Fruit fly (Drosophila melanogaster) whole organism, embryonic: ENCODE measurements around the gene Ser12.

ENCODE experiments used
- Atf-2 ChIP-seq: fragments of 200-800 bp; sonication (Bioruptor generic); optimal IDR thresholded peaks from 2 replicates; lab custom pipeline; 2016; ENCODE audit warnings: missing biosample characterization, missing genetic modification characterization
- BtbVII ChIP-seq: fragments of 200-800 bp; sonication (Bioruptor generic); optimal IDR thresholded peaks from 3 replicates; lab custom pipeline; 2017; ENCODE audit warnings: missing biosample characterization, mild to moderate bottlenecking, missing genetic modification characterization
- CG1024 ChIP-seq: fragments of 200-800 bp; sonication (Bioruptor generic); IDR thresholded peaks from 2 replicates; pipeline ENCODE4 v1.3.6; 2022; ENCODE audit warnings: missing biosample characterization, missing genetic modification characterization
- CG10366 ChIP-seq: fragments of 200-800 bp; sonication (Bioruptor generic); IDR thresholded peaks from 2 replicates; pipeline ENCODE4 v1.3.6; 2022; ENCODE audit warnings: missing biosample characterization, missing genetic modification characterization
- CG10543 ChIP-seq: fragments of 200-800 bp; sonication (Bioruptor generic); optimal IDR thresholded peaks from 3 replicates; lab custom pipeline; 2017; ENCODE audit warnings: missing biosample characterization, mild to moderate bottlenecking, missing genetic modification characterization, moderate library complexity
- CG10979 ChIP-seq: fragments of 200-800 bp; sonication (Bioruptor generic); optimal IDR thresholded peaks from 2 replicates; lab custom pipeline; 2018; ENCODE audit warnings: missing biosample characterization, mild to moderate bottlenecking, missing genetic modification characterization, moderate library complexity
- CG11247 ChIP-seq: fragments of 200-800 bp; sonication (Bioruptor generic); IDR thresholded peaks from 2 replicates; pipeline ENCODE4 v1.3.6; 2022; ENCODE audit warnings: missing biosample characterization, missing genetic modification characterization
- CG11504 ChIP-seq: fragments of 200-800 bp; sonication (Bioruptor generic); optimal IDR thresholded peaks from 3 replicates; lab custom pipeline; 2019; ENCODE audit warnings: missing biosample characterization, mild to moderate bottlenecking, missing genetic modification characterization, moderate library complexity
- CG11695 ChIP-seq: fragments of 200-800 bp; sonication (Bioruptor generic); IDR thresholded peaks from 3 replicates; pipeline ENCODE4 v1.3.6; 2022; ENCODE audit warnings: missing biosample characterization, missing genetic modification characterization
- CG11696 ChIP-seq: fragments of 200-800 bp; sonication (Bioruptor generic); IDR thresholded peaks from 2 replicates; pipeline ENCODE4 v1.3.6; 2022; ENCODE audit warnings: missing biosample characterization, missing genetic modification characterization
- CG1233 ChIP-seq: fragments of 200-800 bp; sonication (Bioruptor generic); optimal IDR thresholded peaks from 4 replicates; lab custom pipeline; 2018; ENCODE audit warnings: missing biosample characterization, mild to moderate bottlenecking, missing genetic modification characterization
- CG13123 ChIP-seq: fragments of 200-800 bp; sonication (Bioruptor generic); optimal IDR thresholded peaks from 2 replicates; lab custom pipeline; 2016; ENCODE audit warnings: missing biosample characterization, missing genetic modification characterization
- CG14014 ChIP-seq: fragments of 200-800 bp; sonication (Bioruptor generic); IDR thresholded peaks from 2 replicates; pipeline ENCODE4 v1.3.6; 2022; ENCODE audit warnings: missing biosample characterization, missing genetic modification characterization
- CG16813 ChIP-seq: fragments of 200-800 bp; sonication (Bioruptor generic); IDR thresholded peaks from 3 replicates; pipeline ENCODE4 v1.3.6; 2022; ENCODE audit warnings: missing biosample characterization, missing genetic modification characterization; ENCODE audit not compliant: partially characterized antibody
- CG16863 ChIP-seq: fragments of 200-800 bp; sonication (Bioruptor generic); optimal IDR thresholded peaks from 3 replicates; lab custom pipeline; 2016; ENCODE audit warnings: missing biosample characterization, missing genetic modification characterization
- CG1832 ChIP-seq: fragments of 200-800 bp; sonication (Bioruptor generic); optimal IDR thresholded peaks from 2 replicates; lab custom pipeline; 2017; ENCODE audit warnings: missing biosample characterization, mild to moderate bottlenecking, missing genetic modification characterization, inconsistent platforms
- CG18476 ChIP-seq: fragments of 200-800 bp; sonication (Bioruptor generic); optimal IDR thresholded peaks from 2 replicates; lab custom pipeline; 2016; ENCODE audit warnings: missing biosample characterization, mild to moderate bottlenecking, missing genetic modification characterization
- CG2678 ChIP-seq: fragments of 200-800 bp; sonication (Bioruptor generic); optimal IDR thresholded peaks from 3 replicates; lab custom pipeline; 2019; ENCODE audit warnings: missing biosample characterization, mild to moderate bottlenecking, missing genetic modification characterization, moderate library complexity
- CG3838 ChIP-seq: fragments of 200-800 bp; sonication (Bioruptor generic); optimal IDR thresholded peaks from 3 replicates; lab custom pipeline; 2016; ENCODE audit warnings: missing biosample characterization, missing genetic modification characterization
- CG5180 ChIP-seq: fragments of 200-800 bp; sonication (Bioruptor generic); optimal IDR thresholded peaks from 3 replicates; lab custom pipeline; 2017; ENCODE audit warnings: missing biosample characterization, missing genetic modification characterization, mild to moderate bottlenecking, moderate library complexity, missing genetic modification reagents
- CG5245 ChIP-seq: fragments of 200-800 bp; sonication (Bioruptor generic); optimal IDR thresholded peaks from 3 replicates; lab custom pipeline; 2016; ENCODE audit warnings: missing biosample characterization, missing genetic modification characterization
- CG7556 ChIP-seq: fragments of 200-800 bp; sonication (Bioruptor generic); optimal IDR thresholded peaks from 2 replicates; lab custom pipeline; 2017; ENCODE audit warnings: missing biosample characterization, mild to moderate bottlenecking, missing genetic modification characterization
- CG7745 ChIP-seq: fragments of 200-800 bp; sonication (Bioruptor generic); optimal IDR thresholded peaks from 2 replicates; lab custom pipeline; 2018; ENCODE audit warnings: missing biosample characterization, mild to moderate bottlenecking, missing genetic modification characterization, moderate library complexity
- CG7928 ChIP-seq: fragments of 200-800 bp; sonication (Bioruptor generic); optimal IDR thresholded peaks from 2 replicates; lab custom pipeline; 2017; ENCODE audit warnings: missing biosample characterization, mild to moderate bottlenecking, missing genetic modification characterization
- CG8281 ChIP-seq: fragments of 200-800 bp; sonication (Bioruptor generic); optimal IDR thresholded peaks from 2 replicates; lab custom pipeline; 2018; ENCODE audit warnings: missing biosample characterization, mild to moderate bottlenecking, missing genetic modification characterization, moderate library complexity
- HLH54F ChIP-seq: fragments of 200-800 bp; sonication (Bioruptor generic); optimal IDR thresholded peaks from 3 replicates; lab custom pipeline; 2016; ENCODE audit warnings: missing biosample characterization, missing genetic modification characterization
- Hand ChIP-seq: fragments of 200-800 bp; sonication (Bioruptor generic); optimal IDR thresholded peaks from 2 replicates; lab custom pipeline; 2017; ENCODE audit warnings: mild to moderate bottlenecking, missing biosample characterization, missing genetic modification reagents, missing genetic modification characterization
- HmgZ ChIP-seq: fragments of 200-800 bp; sonication (Bioruptor generic); optimal IDR thresholded peaks from 2 replicates; lab custom pipeline; 2018; ENCODE audit warnings: missing biosample characterization, mild to moderate bottlenecking, missing genetic modification characterization
- Lpt ChIP-seq: fragments of >200 bp; optimal IDR thresholded peaks from 2 replicates; lab custom pipeline; 2018; ENCODE audit warnings: missing biosample characterization, missing genetic modification characterization
- NFAT ChIP-seq: fragments of 200-800 bp; sonication (Bioruptor generic); IDR thresholded peaks from 2 replicates; pipeline ENCODE4 v1.3.6; 2022; ENCODE audit warnings: missing biosample characterization, missing genetic modification characterization
- Rx ChIP-seq: fragments of 200-800 bp; sonication (Bioruptor generic); IDR thresholded peaks from 2 replicates; pipeline ENCODE4 v1.3.6; 2022; ENCODE audit warnings: missing biosample characterization, missing genetic modification characterization
- Taf1 ChIP-seq: fragments of 200-800 bp; sonication (Bioruptor generic); IDR thresholded peaks from 2 replicates; pipeline ENCODE4 v1.3.6; 2022; ENCODE audit warnings: missing biosample characterization, missing genetic modification characterization
- Vsx1 ChIP-seq: fragments of 200-800 bp; sonication (Bioruptor generic); optimal IDR thresholded peaks from 2 replicates; lab custom pipeline; 2017; ENCODE audit warnings: missing biosample characterization, mild to moderate bottlenecking, missing genetic modification characterization, missing genetic modification reagents
- Xrp1 ChIP-seq: fragments of 200-800 bp; sonication (Bioruptor generic); IDR thresholded peaks from 2 replicates; pipeline ENCODE4 v1.3.6; 2022; ENCODE audit warnings: missing biosample characterization, missing genetic modification characterization
- ato ChIP-seq: fragments of 200-800 bp; sonication (Bioruptor generic); IDR thresholded peaks from 2 replicates; pipeline ENCODE4 v1.3.6; 2022; ENCODE audit warnings: missing biosample characterization, missing genetic modification characterization; ENCODE audit not compliant: partially characterized antibody
- br ChIP-seq: fragments of >200 bp; optimal IDR thresholded peaks from 2 replicates; lab custom pipeline; 2017
- cad ChIP-seq: fragments of >200 bp; optimal IDR thresholded peaks from 2 replicates; lab custom pipeline; 2017; ENCODE audit warnings: missing biosample characterization, missing genetic modification characterization
- disco-r ChIP-seq: fragments of 200-800 bp; sonication (Bioruptor generic); optimal IDR thresholded peaks from 2 replicates; lab custom pipeline; 2016; ENCODE audit warnings: missing biosample characterization, missing genetic modification characterization
- emc ChIP-seq: fragments of 200-800 bp; sonication (Bioruptor generic); optimal IDR thresholded peaks from 2 replicates; lab custom pipeline; 2016; ENCODE audit warnings: missing biosample characterization, missing genetic modification characterization
- esg ChIP-seq: fragments of 200-800 bp; sonication (Bioruptor generic); conservative IDR thresholded peaks from 2 replicates; pipeline ENCODE4 v1.3.6; 2022; ENCODE audit warnings: missing biosample characterization, missing genetic modification characterization
- fd3F ChIP-seq: fragments of 200-800 bp; sonication (Bioruptor generic); optimal IDR thresholded peaks from 2 replicates; lab custom pipeline; 2018; ENCODE audit warnings: missing biosample characterization, mild to moderate bottlenecking, missing genetic modification characterization, moderate library complexity
- gsb ChIP-seq: fragments of 200-800 bp; sonication (Bioruptor generic); IDR thresholded peaks from 2 replicates; pipeline ENCODE4 v1.3.6; 2022; ENCODE audit warnings: missing biosample characterization, missing genetic modification characterization
- hth ChIP-seq: fragments of >200 bp; optimal IDR thresholded peaks from 2 replicates; lab custom pipeline; 2017; ENCODE audit warnings: inconsistent platforms
- lab ChIP-seq: fragments of 200-800 bp; sonication (Bioruptor generic); optimal IDR thresholded peaks from 3 replicates; lab custom pipeline; 2017; ENCODE audit warnings: missing biosample characterization, missing genetic modification characterization, mild to moderate bottlenecking, moderate library complexity, missing genetic modification reagents
- nerfin-1 ChIP-seq: fragments of 200-800 bp; sonication (Bioruptor generic); optimal IDR thresholded peaks from 3 replicates; lab custom pipeline; 2019; ENCODE audit warnings: missing biosample characterization, mild to moderate bottlenecking, missing genetic modification characterization, moderate library complexity
- sens-2 ChIP-seq: fragments of 200-800 bp; sonication (Bioruptor generic); IDR thresholded peaks from 2 replicates; pipeline ENCODE4 v1.3.6; 2022; ENCODE audit warnings: missing biosample characterization, missing genetic modification characterization
- shn ChIP-seq: fragments of 200-800 bp; sonication (Bioruptor generic); optimal IDR thresholded peaks from 3 replicates; lab custom pipeline; 2016; ENCODE audit warnings: missing biosample characterization, missing genetic modification characterization
- slou ChIP-seq: fragments of 200-800 bp; sonication (Bioruptor generic); optimal IDR thresholded peaks from 3 replicates; lab custom pipeline; 2016; ENCODE audit warnings: missing biosample characterization, missing genetic modification characterization
- slp2 ChIP-seq: fragments of 200-800 bp; sonication (Bioruptor generic); optimal IDR thresholded peaks from 2 replicates; lab custom pipeline; 2016; ENCODE audit warnings: missing biosample characterization, missing genetic modification characterization
- sr ChIP-seq: fragments of 200-800 bp; sonication (Bioruptor generic); IDR thresholded peaks from 3 replicates; pipeline ENCODE4 v1.3.6; 2022; ENCODE audit warnings: missing biosample characterization, missing genetic modification characterization
- tgo ChIP-seq: fragments of 200-800 bp; sonication (Bioruptor generic); IDR thresholded peaks from 3 replicates; pipeline ENCODE4 v1.3.6; 2022; ENCODE audit warnings: missing biosample characterization, missing genetic modification characterization
- zfh1 ChIP-seq: fragments of 200-800 bp; sonication (Bioruptor generic); IDR thresholded peaks from 3 replicates; pipeline ENCODE4 v1.3.6; 2022; ENCODE audit warnings: missing biosample characterization, missing genetic modification characterization

The Ser12 gene

dm6 chr2L:2221649-2222150 lies 29.4 kb downstream of the Ser12 start (continued):
- peak; percentile 98 for TF ChIP-seq tgo (GFP tag; lab: Robert Waterston, UW)
- TF ChIP-seq sens-2 (GFP tag; lab: Robert Waterston, UW) = peak; percentile 96
- peak; percentile 99 for TF ChIP-seq CG14014
- TF ChIP-seq CG5180 (GFP tag; lab: Kevin White, UChicago) = peak; percentile 86
- no peak for TF ChIP-seq CG1832 (GFP tag; lab: Kevin White, UChicago)
- peak; percentile 57 for TF ChIP-seq CG7745 (tag; lab: Kevin White, UChicago)
- TF ChIP-seq CG10979 (tag; lab: Kevin White, UChicago) = peak; percentile 92
- TF ChIP-seq lab = peak; percentile 97
- peak; percentile 97 for TF ChIP-seq esg (GFP tag; lab: Robert Waterston, UW)
- TF ChIP-seq fd3F = peak; percentile 94
- TF ChIP-seq CG5245 (GFP tag; lab: Kevin White, UChicago) = peak; percentile 92
- peak; percentile 98 for TF ChIP-seq CG11695 (GFP tag; lab: Robert Waterston, UW)
- peak; percentile 97 for TF ChIP-seq CG7556 (GFP tag; lab: Kevin White, UChicago)
- peak; percentile 95 for TF ChIP-seq Taf1 (GFP tag; lab: Robert Waterston, UW)
- TF ChIP-seq NFAT = peak; percentile 98
- TF ChIP-seq Xrp1 (GFP tag; lab: Robert Waterston, UW) = peak; percentile 98
- peak; percentile 90 for TF ChIP-seq slp2
- peak; percentile 98 for TF ChIP-seq zfh1 (GFP tag; lab: Robert Waterston, UW)
- TF ChIP-seq CG16863 (GFP tag; lab: Kevin White, UChicago) = peak; percentile 92
- TF ChIP-seq CG13123 (GFP tag; lab: Kevin White, UChicago) = peak; percentile 93
- TF ChIP-seq CG1024 = peak; percentile 95
- peak; percentile 75 for TF ChIP-seq CG7928 (GFP tag; lab: Kevin White, UChicago)
- peak; percentile 97 for TF ChIP-seq gsb (GFP tag; lab: Robert Waterston, UW)
- TF ChIP-seq CG1233 (GFP tag; lab: Kevin White, UChicago) = peak; percentile 95
- peak; percentile 98 for TF ChIP-seq HmgZ (tag; lab: Kevin White, UChicago)
- TF ChIP-seq cad = no peak
- peak; percentile 91 for TF ChIP-seq emc (GFP tag; lab: Kevin White, UChicago)
- TF ChIP-seq Atf-2 (GFP tag; lab: Kevin White, UChicago) = peak; percentile 94
- peak; percentile 94 for TF ChIP-seq shn (GFP tag; lab: Kevin White, UChicago)
- TF ChIP-seq CG2678 (tag; lab: Kevin White, UChicago) = peak; percentile 98
- TF ChIP-seq CG16813 (GFP tag; lab: Robert Waterston, UW) = no peak
- TF ChIP-seq CG10543 = peak; percentile 95
- peak; percentile 92 for TF ChIP-seq slou (GFP tag; lab: Kevin White, UChicago)
- no peak for TF ChIP-seq hth (lab: Kevin White, UChicago)
- TF ChIP-seq disco-r (GFP tag; lab: Kevin White, UChicago) = peak; percentile 96
- peak; percentile 81 for TF ChIP-seq CG8281
- peak; percentile 99 for TF ChIP-seq CG11247 (GFP tag; lab: Robert Waterston, UW)
- TF ChIP-seq ato (GFP tag; lab: Robert Waterston, UW) = no peak
- TF ChIP-seq nerfin-1 = peak; percentile 88
- peak; percentile 98 for TF ChIP-seq Hand (GFP tag; lab: Kevin White, UChicago)
- no peak for TF ChIP-seq br (lab: Kevin White, UChicago)
- TF ChIP-seq Lpt (GFP tag; lab: Kevin White, UChicago) = no peak
- peak; percentile 85 for TF ChIP-seq Vsx1 (GFP tag; lab: Kevin White, UChicago)
- peak; percentile 83 for TF ChIP-seq CG3838
- peak; percentile 97 for TF ChIP-seq CG10366
- peak; percentile 95 for TF ChIP-seq HLH54F (GFP tag; lab: Kevin White, UChicago)
- peak; percentile 94 for TF ChIP-seq BtbVII (GFP tag; lab: Kevin White, UChicago)
- peak; percentile 94 for TF ChIP-seq CG11696 (GFP tag; lab: Robert Waterston, UW)
- TF ChIP-seq sr = peak; percentile 92
- peak; percentile 95 for TF ChIP-seq CG11504 (tag; lab: Kevin White, UChicago)
- peak; percentile 96 for TF ChIP-seq Rx (GFP tag; lab: Robert Waterston, UW)
- peak; percentile 95 for TF ChIP-seq CG18476 (GFP tag; lab: Kevin White, UChicago)
